Fruit fly (Drosophila melanogaster) Kc167 (cell line): ENCODE measurements around the gene melt.

Experiments
- h ChIP-seq: fragments of >200 bp; optimal IDR thresholded peaks from 3 replicates; lab custom pipeline; 2018; ENCODE audit warnings: missing external identifiers
- psq ChIP-seq: fragments of >200 bp; optimal IDR thresholded peaks from 2 replicates; lab custom pipeline; 2017; ENCODE audit warnings: missing external identifiers

DNA sequence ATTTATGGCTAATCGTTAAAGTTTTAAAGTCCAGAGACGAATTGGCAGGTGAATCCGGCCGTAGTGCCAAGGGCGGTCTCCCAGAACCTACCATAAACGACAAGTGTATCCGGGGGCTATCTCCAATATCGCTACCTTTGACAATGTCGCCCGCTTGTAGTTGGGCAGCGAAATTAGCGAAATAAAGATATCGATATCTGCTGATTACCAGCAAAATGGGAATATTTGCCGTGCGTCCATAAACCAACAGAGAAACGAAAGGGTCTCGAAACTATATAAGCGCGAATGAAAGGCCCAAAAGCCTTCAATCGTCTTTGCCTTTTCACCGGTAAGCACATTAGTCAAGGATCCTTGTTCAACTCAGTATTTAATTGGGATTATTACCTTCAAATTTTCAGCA lies 3.7 kb upstream of the melt start, which contains the start of gene Acbp3:
- TF ChIP-seq h (lab: Kevin White, UChicago) (no peak), psq (lab: Kevin White, UChicago) (no peak)
